Worm (Caenorhabditis elegans) whole organism, midembryonic: ENCODE data around the gene pnk-4.

Experiments used
- T22C8.4 ChIP-seq: fragments of 200-800 bp; sonication (Bioruptor generic); IDR thresholded peaks from 2 replicates; pipeline ENCODE4 v1.3.6; 2022; ENCODE audit warnings: missing genetic modification characterization, missing compliant biosample characterization
- cog-1 ChIP-seq: sonication (generic microtip); optimal IDR thresholded peaks from 2 replicates; lab custom pipeline; 2016; ENCODE audit warnings: missing genetic modification characterization, missing compliant biosample characterization
- klf-2 ChIP-seq: fragments of 200-800 bp; sonication (Bioruptor generic); conservative IDR thresholded peaks from 2 replicates; pipeline ENCODE4 v1.3.6; 2022; ENCODE audit warnings: missing genetic modification reagents, missing genetic modification characterization, missing compliant biosample characterization
- ref-1 ChIP-seq: fragments of 200-800 bp; sonication (Bioruptor generic); conservative IDR thresholded peaks from 2 replicates; pipeline ENCODE4 v1.3.6; 2022; ENCODE audit warnings: missing genetic modification reagents, missing genetic modification characterization, missing compliant biosample characterization
- tab-1 ChIP-seq: fragments of 200-800 bp; sonication (Bioruptor generic); IDR thresholded peaks from 2 replicates; pipeline ENCODE4 v1.3.6; 2022; ENCODE audit warnings: missing genetic modification characterization, missing compliant biosample characterization
- ztf-23 ChIP-seq: fragments of 200-800 bp; sonication (Bioruptor generic); IDR thresholded peaks from 2 replicates; pipeline ENCODE4 v1.3.6; 2022; ENCODE audit warnings: missing genetic modification reagents, missing genetic modification characterization, missing compliant biosample characterization
- ztf-29 ChIP-seq: fragments of 200-800 bp; sonication (Bioruptor generic); IDR thresholded peaks from 2 replicates; pipeline ENCODE4 v1.3.6; 2022; ENCODE audit warnings: missing genetic modification reagents, missing genetic modification characterization, missing compliant biosample characterization

- TF ChIP-seq ztf-23 (GFP tag; lab: Robert Waterston, UW) = no peak
- TF ChIP-seq ref-1 (GFP tag; lab: Robert Waterston, UW) = no peak
- no peak for TF ChIP-seq cog-1 (tag; lab: Kevin White, UChicago)
- no peak for TF ChIP-seq tab-1
- TF ChIP-seq ztf-29 (GFP tag; lab: Robert Waterston, UW) = no peak
- TF ChIP-seq klf-2 (GFP tag; lab: Robert Waterston, UW) = no peak
- TF ChIP-seq T22C8.4 (GFP tag; lab: Robert Waterston, UW) = no peak
These were observed 36.6 kb downstream of the pnk-4 start for ce11 chrX:5124288-5124687.
